Worm (Caenorhabditis elegans): ENCODE measurements around the gene C14A6.8.

DNA sequence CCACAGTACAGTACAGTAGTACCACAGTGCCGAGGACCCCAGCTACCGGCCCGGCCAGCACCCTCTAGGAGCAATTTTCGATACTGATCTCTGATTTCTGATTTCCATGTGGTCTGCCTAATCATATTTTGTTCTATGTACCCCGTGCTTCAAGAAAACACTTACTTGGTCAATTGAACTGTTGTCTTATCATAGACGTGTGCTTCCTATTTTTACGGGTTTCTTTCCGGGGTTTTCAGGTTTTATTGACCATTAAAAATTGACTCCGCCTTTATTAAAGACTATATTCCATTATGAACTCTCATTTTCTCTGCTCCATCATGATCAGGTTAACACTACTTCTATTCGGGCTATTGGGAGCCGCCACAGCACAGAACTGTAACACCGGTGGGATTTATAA, 13.8 kb downstream of the C14A6.8 start, which contains the start of gene clec-48:
- no peak for TF ChIP-seq tbx-37 (GFP tag; conservative IDR thresholded peaks at IDR 0.05)
- no peak for TF ChIP-seq tra-4 (tag; optimal IDR thresholded peaks at IDR 0.05)
- TF ChIP-seq B0310.2 (tag; optimal IDR thresholded peaks at IDR 0.05), result no peak
